Worm (Caenorhabditis elegans) whole organism, young adult: ENCODE results near the gene nmy-1.

Experiments used
- B0019.2 ChIP-seq: fragments of 200-800 bp; sonication (Bioruptor generic); conservative IDR thresholded peaks from 2 replicates; pipeline ENCODE4 v1.3.6; 2022; ENCODE audit warnings: missing genetic modification reagents, missing genetic modification characterization, missing compliant biosample characterization
- B0336.3 ChIP-seq: fragments of 200-800 bp; sonication (Bioruptor generic); IDR thresholded peaks from 2 replicates; pipeline ENCODE4 v1.3.6; 2022; ENCODE audit warnings: missing genetic modification characterization, missing compliant biosample characterization
- F22D6.2 ChIP-seq: sonication (generic microtip); optimal IDR thresholded peaks from 2 replicates; lab custom pipeline; 2016; ENCODE audit warnings: mild to moderate bottlenecking, missing genetic modification characterization, missing compliant biosample characterization
- F23B12.7 ChIP-seq: sonication (generic microtip); optimal IDR thresholded peaks from 2 replicates; lab custom pipeline; 2017; ENCODE audit warnings: missing genetic modification characterization, mild to moderate bottlenecking, missing compliant biosample characterization, antibody characterized with exemption, moderate library complexity; ENCODE audit not compliant: insufficient read depth
- F33H1.4 ChIP-seq: fragments of 200-800 bp; sonication (Bioruptor generic); IDR thresholded peaks from 2 replicates; pipeline ENCODE4 v1.3.6; 2022; ENCODE audit warnings: missing genetic modification reagents, missing genetic modification characterization, missing compliant biosample characterization
- F57A8.1 ChIP-seq: fragments of 200-800 bp; sonication (Bioruptor generic); optimal IDR thresholded peaks from 2 replicates; lab custom pipeline; 2018; ENCODE audit warnings: mild to moderate bottlenecking, missing genetic modification characterization, moderate library complexity, missing compliant biosample characterization
- F57C9.4 ChIP-seq: sonication (generic microtip); optimal IDR thresholded peaks from 2 replicates; lab custom pipeline; 2017; ENCODE audit warnings: mild to moderate bottlenecking, missing genetic modification characterization, missing compliant biosample characterization
- T07F8.4 ChIP-seq: sonication (generic microtip); optimal IDR thresholded peaks from 2 replicates; lab custom pipeline; 2016; ENCODE audit warnings: mild to moderate bottlenecking, missing genetic modification characterization, moderate library complexity, missing compliant biosample characterization
- Y56A3A.18 ChIP-seq: fragments of 200-800 bp; sonication (Bioruptor generic); IDR thresholded peaks from 2 replicates; pipeline ENCODE4 v1.3.6; 2022; ENCODE audit warnings: missing genetic modification reagents, missing genetic modification characterization, missing compliant biosample characterization
- athp-1 ChIP-seq: sonication (generic microtip); optimal IDR thresholded peaks from 2 replicates; lab custom pipeline; 2017; ENCODE audit warnings: mild to moderate bottlenecking, missing genetic modification characterization, missing compliant biosample characterization
- attf-3 ChIP-seq: fragments of 200-800 bp; sonication (Bioruptor generic); conservative IDR thresholded peaks from 2 replicates; pipeline ENCODE4 v1.3.6; 2022; ENCODE audit warnings: missing genetic modification reagents, missing genetic modification characterization, missing compliant biosample characterization
- cebp-1 ChIP-seq, 2 experiments: fragments of 200-800 bp in 1 of 2; sonication (Bioruptor generic) in 1 of 2; sonication (generic microtip) in 1 of 2; IDR thresholded peaks in 1 of 2; optimal IDR thresholded peaks in 1 of 2; 2 replicates each; pipeline versions ENCODE4 v1.3.6 to Lab custom; 2017 to 2022; ENCODE audit warnings: missing compliant biosample characterization in 2 of 2, missing genetic modification characterization in 2 of 2, mild to moderate bottlenecking in 1 of 2, missing genetic modification reagents in 1 of 2, moderate library complexity in 1 of 2
- ceh-40 ChIP-seq: fragments of 200-800 bp; sonication (Bioruptor generic); IDR thresholded peaks from 2 replicates; pipeline ENCODE4 v1.3.6; 2022; ENCODE audit warnings: missing genetic modification characterization, missing compliant biosample characterization
- ceh-79 ChIP-seq: sonication (generic microtip); optimal IDR thresholded peaks from 2 replicates; lab custom pipeline; 2017; ENCODE audit warnings: mild to moderate bottlenecking, missing genetic modification characterization, missing compliant biosample characterization
- chd-7 ChIP-seq: sonication (generic microtip); optimal IDR thresholded peaks from 2 replicates; lab custom pipeline; 2016; ENCODE audit warnings: mild to moderate bottlenecking, missing genetic modification characterization, moderate library complexity, missing compliant biosample characterization
- dox-1 ChIP-seq: fragments of 200-800 bp; sonication (Bioruptor generic); IDR thresholded peaks from 2 replicates; pipeline ENCODE4 v1.3.6; 2022; ENCODE audit warnings: missing genetic modification reagents, missing genetic modification characterization, missing compliant biosample characterization
- dpl-1 ChIP-seq: fragments of 150-350 bp; optimal IDR thresholded peaks from 2 replicates; lab custom pipeline; 2014; ENCODE audit warnings: missing biosample characterization, missing genetic modification reagents, missing genetic modification characterization
- efl-1 ChIP-seq: fragments of 150-350 bp; optimal IDR thresholded peaks from 2 replicates; lab custom pipeline; 2014; ENCODE audit warnings: missing biosample characterization, missing genetic modification reagents, missing genetic modification characterization
- egl-18 ChIP-seq: fragments of 200-800 bp; sonication (Bioruptor generic); IDR thresholded peaks from 2 replicates; pipeline ENCODE4 v1.3.6; 2022; ENCODE audit warnings: missing genetic modification reagents, missing genetic modification characterization, missing compliant biosample characterization
- egrh-3 ChIP-seq: fragments of 200-800 bp; sonication (Bioruptor generic); IDR thresholded peaks from 2 replicates; pipeline ENCODE4 v1.3.6; 2022; ENCODE audit warnings: missing genetic modification reagents, missing genetic modification characterization, missing compliant biosample characterization
- hlh-12 ChIP-seq: sonication (generic microtip); optimal IDR thresholded peaks from 2 replicates; lab custom pipeline; 2016; ENCODE audit warnings: missing genetic modification characterization, missing compliant biosample characterization
- hsf-1 ChIP-seq: fragments of 200-800 bp; sonication (Bioruptor generic); IDR thresholded peaks from 2 replicates; pipeline ENCODE4 v1.3.6; 2022; ENCODE audit warnings: missing genetic modification reagents, missing genetic modification characterization, missing compliant biosample characterization
- lsy-27 ChIP-seq: sonication (generic microtip); optimal IDR thresholded peaks from 2 replicates; lab custom pipeline; 2017; ENCODE audit warnings: missing genetic modification characterization, mild to moderate bottlenecking, missing compliant biosample characterization, antibody characterized with exemption, missing genotype, borderline replicate concordance; ENCODE audit not compliant: insufficient read depth
- madf-3 ChIP-seq: fragments of 200-800 bp; sonication (Bioruptor generic); IDR thresholded peaks from 2 replicates; pipeline ENCODE4 v1.3.6; 2022; ENCODE audit warnings: missing genetic modification reagents, missing genetic modification characterization, missing compliant biosample characterization
- mxl-1 ChIP-seq: sonication (generic microtip); optimal IDR thresholded peaks from 2 replicates; lab custom pipeline; 2016; ENCODE audit warnings: missing genetic modification characterization, missing compliant biosample characterization
- nhr-27 ChIP-seq: fragments of 200-800 bp; sonication (Bioruptor generic); optimal IDR thresholded peaks from 2 replicates; lab custom pipeline; 2018; ENCODE audit warnings: mild to moderate bottlenecking, missing genetic modification characterization, moderate library complexity, missing compliant biosample characterization
- nhr-80 ChIP-seq: sonication (generic microtip); optimal IDR thresholded peaks from 2 replicates; lab custom pipeline; 2016; ENCODE audit warnings: missing genetic modification characterization, missing compliant biosample characterization
- pbrm-1 ChIP-seq: fragments of 200-800 bp; sonication (Bioruptor generic); IDR thresholded peaks from 2 replicates; pipeline ENCODE4 v1.3.6; 2022; ENCODE audit warnings: missing genetic modification reagents, missing genetic modification characterization, missing compliant biosample characterization
- rpc-1 ChIP-seq, 2 experiments: fragments of 150-350 bp in 1 of 2; sonication (generic microtip) in 1 of 2; optimal IDR thresholded peaks; 2 replicates each; lab custom pipeline; 2014 to 2018; ENCODE audit warnings: missing biosample characterization in 1 of 2, missing genetic modification characterization in 1 of 2, missing genetic modification reagents in 1 of 2, missing genotype in 1 of 2
- snpc-4 ChIP-seq, 5 experiments: fragments of 150-350 bp in 1 of 5; sonication (generic microtip) in 4 of 5; optimal IDR thresholded peaks; 2 replicates each; lab custom pipeline; 2014 to 2018; ENCODE audit warnings: missing genetic modification characterization in 5 of 5, missing biosample characterization in 3 of 5, antibody characterized with exemption in 2 of 5, mild to moderate bottlenecking in 2 of 5, missing compliant biosample characterization in 2 of 5, missing genotype in 2 of 5, moderate library complexity in 2 of 5, missing genetic modification reagents in 1 of 5
- xnd-1 ChIP-seq: sonication (generic microtip); optimal IDR thresholded peaks from 2 replicates; lab custom pipeline; 2016; ENCODE audit warnings: missing genotype, missing genetic modification reagents, missing genetic modification characterization, missing compliant biosample characterization
- zfh-2 ChIP-seq: fragments of 200-800 bp; sonication (Bioruptor generic); conservative IDR thresholded peaks from 2 replicates; pipeline ENCODE4 v1.3.6; 2022; ENCODE audit warnings: missing genetic modification reagents, missing genetic modification characterization, missing compliant biosample characterization
- ztf-18 ChIP-seq: sonication (generic microtip); optimal IDR thresholded peaks from 2 replicates; lab custom pipeline; 2016; ENCODE audit warnings: missing genotype, mild to moderate bottlenecking, missing genetic modification characterization, missing compliant biosample characterization

nmy-1 gene

ce11 chrX:2903715-2904419, 5.5 kb upstream of the nmy-1 start:
- TF ChIP-seq egrh-3 (GFP tag; lab: Robert Waterston, UW) (no peak), xnd-1 (tag; lab: Kevin White, UChicago) (no peak), dpl-1 (GFP tag; lab: Kevin White, UChicago) (no peak), chd-7 (no peak), cebp-1 (GFP tag; IDR thresholded peaks at IDR 0.05; lab: Robert Waterston, UW) (no peak), cebp-1 (tag; optimal IDR thresholded peaks at IDR 0.05; lab: Kevin White, UChicago) (peak; percentile 1), nhr-80 (tag; lab: Kevin White, UChicago) (peak; percentile 56), mxl-1 (tag; lab: Kevin White, UChicago) (no peak), B0336.3 (GFP tag; lab: Robert Waterston, UW) (no peak)
- TF ChIP-seq, all 124 proteins: peak for 2

DNA sequence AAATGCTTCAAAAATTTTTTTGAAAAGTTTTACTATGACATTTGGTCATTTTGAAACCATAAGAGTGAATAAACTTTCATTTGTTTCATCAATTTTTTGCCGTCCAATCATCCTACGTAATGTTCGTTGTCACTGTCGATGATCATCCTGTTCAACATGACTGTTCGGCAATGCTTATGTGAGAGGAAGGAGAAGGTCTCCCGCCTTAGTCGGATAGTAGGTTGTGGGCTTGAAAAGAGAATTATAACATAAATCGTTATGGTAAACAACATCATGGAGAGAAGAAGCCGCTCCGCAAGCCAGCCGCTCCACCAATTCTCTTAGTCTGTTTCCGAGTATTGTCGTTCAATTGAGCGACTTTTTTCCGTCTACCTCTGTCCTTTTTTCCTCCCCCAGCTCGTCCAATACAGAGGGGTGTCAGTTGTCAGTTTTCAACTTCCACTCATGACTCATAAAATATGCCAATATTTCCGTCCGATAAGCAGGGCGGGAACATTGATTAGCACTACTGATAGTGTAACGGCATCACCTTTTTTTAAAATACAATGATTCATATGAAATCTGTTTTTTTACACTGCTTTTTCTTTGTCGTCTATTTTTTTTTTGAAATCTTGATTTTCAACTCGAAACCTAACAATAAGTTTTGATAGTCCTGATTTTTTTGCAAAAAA, 3.1 kb upstream of the nmy-1 start:
- no peak for TF ChIP-seq ceh-79 (tag; lab: Kevin White, UChicago)
- peak; percentile 77 for TF ChIP-seq nhr-80 (tag; lab: Kevin White, UChicago)
- no peak for TF ChIP-seq F57C9.4 (tag; lab: Kevin White, UChicago)
- TF ChIP-seq attf-3 (GFP tag; lab: Robert Waterston, UW): no peak

ce11 chrX:2907296-2907873, 1.9 kb upstream of the nmy-1 start:
- TF ChIP-seq efl-1 (GFP tag; lab: Kevin White, UChicago) (no peak), nhr-27 (no peak), zfh-2 (GFP tag; lab: Robert Waterston, UW) (peak; percentile 90), hsf-1 (GFP tag; lab: Robert Waterston, UW) (no peak), madf-3 (GFP tag; lab: Robert Waterston, UW) (no peak), F57A8.1 (GFP tag; lab: Kevin White, UChicago) (no peak), egrh-3 (GFP tag; lab: Robert Waterston, UW) (peak; percentile 74; the same call in 1 of the 2 replicates), pbrm-1 (GFP tag; lab: Robert Waterston, UW) (no peak), dox-1 (GFP tag; lab: Robert Waterston, UW) (0 out of 2 replicates have a peak, but pooled peaks have one; percentile 15), ceh-40 (no peak), athp-1 (tag; lab: Kevin White, UChicago) (no peak)

DNA sequence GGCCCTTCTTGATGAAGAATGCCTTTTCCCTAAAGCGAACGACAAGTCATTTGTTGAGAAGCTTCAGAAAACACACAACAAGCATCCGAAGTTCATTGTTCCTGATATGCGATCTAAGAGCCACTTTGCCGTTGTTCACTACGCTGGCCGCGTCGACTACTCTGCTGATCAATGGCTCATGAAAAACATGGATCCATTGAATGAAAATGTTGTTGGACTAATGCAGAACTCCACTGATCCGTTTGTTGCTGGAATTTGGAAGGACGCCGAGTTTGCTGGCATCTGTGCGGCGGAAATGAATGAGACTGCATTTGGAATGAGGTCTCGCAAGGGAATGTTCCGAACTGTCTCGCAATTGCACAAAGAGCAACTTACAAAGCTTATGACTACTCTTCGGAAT, 3.4 kb downstream of the nmy-1 start:
- TF ChIP-seq egl-18 (no peak), T07F8.4 (no peak), B0019.2 (GFP tag; lab: Robert Waterston, UW) (no peak), F57C9.4 (tag; lab: Kevin White, UChicago) (no peak), snpc-4 (GFP tag; optimal IDR thresholded peaks at IDR 0.05; lab: Kevin White, UChicago) (no peak), snpc-4 (tag; optimal IDR thresholded peaks at IDR 0.05; lab: Kevin White, UChicago) (no peak), lsy-27 (tag; lab: Kevin White, UChicago) (no peak), F33H1.4 (no peak), ztf-18 (tag; lab: Kevin White, UChicago) (no peak), rpc-1 (optimal IDR thresholded peaks at IDR 0.05; lab: Kevin White, UChicago) (no peak), rpc-1 (tag; optimal IDR thresholded peaks at IDR 0.05; lab: Kevin White, UChicago) (no peak), hlh-12 (tag; lab: Kevin White, UChicago) (no peak), F23B12.7 (tag; lab: Kevin White, UChicago) (no peak), F22D6.2 (tag; lab: Kevin White, UChicago) (no peak), Y56A3A.18 (GFP tag; lab: Robert Waterston, UW) (no peak)
- TF ChIP-seq, all 124 proteins: peak for 0
